Fruit fly (Drosophila melanogaster) whole organism, embryonic: ENCODE data around the gene CG13029.

Experiments used
- Asciz ChIP-seq: fragments of 200-800 bp; sonication (Bioruptor generic); optimal IDR thresholded peaks from 2 replicates; lab custom pipeline; 2017; ENCODE audit warnings: missing biosample characterization, mild to moderate bottlenecking, missing genetic modification characterization, missing genetic modification reagents
- Atf-2 ChIP-seq: fragments of 200-800 bp; sonication (Bioruptor generic); optimal IDR thresholded peaks from 2 replicates; lab custom pipeline; 2016; ENCODE audit warnings: missing biosample characterization, missing genetic modification characterization
- BEAF-32 ChIP-seq: fragments of 200-800 bp; sonication (Bioruptor generic); optimal IDR thresholded peaks from 3 replicates; lab custom pipeline; 2017; ENCODE audit warnings: missing biosample characterization, missing genetic modification characterization, mild to moderate bottlenecking, moderate library complexity, missing genetic modification reagents
- CG10979 ChIP-seq: fragments of 200-800 bp; sonication (Bioruptor generic); optimal IDR thresholded peaks from 2 replicates; lab custom pipeline; 2018; ENCODE audit warnings: missing biosample characterization, mild to moderate bottlenecking, missing genetic modification characterization, moderate library complexity
- CG12071 ChIP-seq: fragments of 200-800 bp; sonication (Bioruptor generic); optimal IDR thresholded peaks from 3 replicates; lab custom pipeline; 2018; ENCODE audit warnings: missing biosample characterization, mild to moderate bottlenecking, missing genetic modification characterization
- CG12236 ChIP-seq: fragments of 200-800 bp; sonication (Bioruptor generic); optimal IDR thresholded peaks from 2 replicates; lab custom pipeline; 2016; ENCODE audit warnings: missing biosample characterization, missing genetic modification characterization
- CG12942 ChIP-seq: fragments of 200-800 bp; sonication (Bioruptor generic); optimal IDR thresholded peaks from 3 replicates; lab custom pipeline; 2016; ENCODE audit warnings: missing biosample characterization, missing genetic modification characterization
- CG14014 ChIP-seq: fragments of 200-800 bp; sonication (Bioruptor generic); IDR thresholded peaks from 2 replicates; pipeline ENCODE4 v1.3.6; 2022; ENCODE audit warnings: missing biosample characterization, missing genetic modification characterization
- CG15696 ChIP-seq: fragments of 200-800 bp; sonication (Bioruptor generic); optimal IDR thresholded peaks from 2 replicates; lab custom pipeline; 2019; ENCODE audit warnings: missing biosample characterization, mild to moderate bottlenecking, missing genetic modification characterization, moderate library complexity
- CG17186 ChIP-seq: fragments of 200-800 bp; sonication (Bioruptor generic); optimal IDR thresholded peaks from 3 replicates; lab custom pipeline; 2017; ENCODE audit warnings: missing biosample characterization, missing genetic modification reagents, missing genetic modification characterization
- CG17568 ChIP-seq: fragments of 200-800 bp; sonication (Bioruptor generic); optimal IDR thresholded peaks from 2 replicates; lab custom pipeline; 2018; ENCODE audit warnings: missing biosample characterization, mild to moderate bottlenecking, missing genetic modification characterization, moderate library complexity
- CG2120 ChIP-seq: fragments of 200-800 bp; sonication (Bioruptor generic); optimal IDR thresholded peaks from 3 replicates; lab custom pipeline; 2016; ENCODE audit warnings: missing biosample characterization, missing genetic modification characterization
- CG2129 ChIP-seq: fragments of 200-800 bp; sonication (Bioruptor generic); IDR thresholded peaks from 2 replicates; pipeline ENCODE4 v1.3.6; 2022; ENCODE audit warnings: missing biosample characterization, missing genetic modification characterization; ENCODE audit not compliant: partially characterized antibody
- CG2875 ChIP-seq: fragments of 200-800 bp; sonication (Bioruptor generic); optimal IDR thresholded peaks from 2 replicates; lab custom pipeline; 2017; ENCODE audit warnings: missing biosample characterization, mild to moderate bottlenecking, missing genetic modification characterization, missing genetic modification reagents
- CG31365 ChIP-seq: fragments of 200-800 bp; sonication (Bioruptor generic); optimal IDR thresholded peaks from 2 replicates; lab custom pipeline; 2018; ENCODE audit warnings: missing biosample characterization, mild to moderate bottlenecking, missing genetic modification characterization
- CG3407 ChIP-seq: fragments of 200-800 bp; sonication (Bioruptor generic); optimal IDR thresholded peaks from 2 replicates; lab custom pipeline; 2018; ENCODE audit warnings: missing biosample characterization, mild to moderate bottlenecking, missing genetic modification characterization
- CG4617 ChIP-seq: fragments of 200-800 bp; sonication (Bioruptor generic); optimal IDR thresholded peaks from 3 replicates; lab custom pipeline; 2016; ENCODE audit warnings: missing biosample characterization, missing genetic modification characterization, borderline replicate concordance
- CG5953 ChIP-seq: fragments of 200-800 bp; sonication (Bioruptor generic); IDR thresholded peaks from 2 replicates; pipeline ENCODE4 v1.3.6; 2022; ENCODE audit warnings: missing biosample characterization, missing genetic modification characterization
- CG6765 ChIP-seq: fragments of 200-800 bp; sonication (Bioruptor generic); optimal IDR thresholded peaks from 3 replicates; lab custom pipeline; 2017; ENCODE audit warnings: missing biosample characterization, mild to moderate bottlenecking, missing genetic modification characterization
- CG7357 ChIP-seq: fragments of 200-800 bp; sonication (Bioruptor generic); IDR thresholded peaks from 3 replicates; pipeline ENCODE4 v1.3.6; 2022; ENCODE audit warnings: missing biosample characterization, missing genetic modification characterization
- CG7987 ChIP-seq: fragments of 200-800 bp; sonication (Bioruptor generic); optimal IDR thresholded peaks from 2 replicates; lab custom pipeline; 2018; ENCODE audit warnings: missing biosample characterization, mild to moderate bottlenecking, missing genetic modification characterization, moderate library complexity
- CG8290 ChIP-seq, 3 experiments: fragments of 200-800 bp; sonication (Bioruptor generic); optimal IDR thresholded peaks; 2 replicates each; lab custom pipeline; 2016 to 2019; ENCODE audit warnings: missing biosample characterization in 3 of 3, missing genetic modification characterization in 3 of 3, mild to moderate bottlenecking in 2 of 3, moderate library complexity in 1 of 3
- CG9609 ChIP-seq: fragments of 200-800 bp; sonication (Bioruptor generic); optimal IDR thresholded peaks from 3 replicates; lab custom pipeline; 2016; ENCODE audit warnings: missing biosample characterization, missing genetic modification characterization
- CTCF ChIP-seq: fragments of 200-800 bp; sonication (Bioruptor generic); optimal IDR thresholded peaks from 2 replicates; lab custom pipeline; 2017; ENCODE audit warnings: missing biosample characterization, mild to moderate bottlenecking, missing genetic modification characterization, moderate library complexity
- Chrac-16 ChIP-seq: fragments of 200-800 bp; sonication (Bioruptor generic); optimal IDR thresholded peaks from 3 replicates; lab custom pipeline; 2016; ENCODE audit warnings: missing biosample characterization, missing genetic modification characterization
- E2f2 ChIP-seq: fragments of 200-800 bp; sonication (Bioruptor generic); IDR thresholded peaks from 2 replicates; pipeline ENCODE4 v1.3.6; 2022; ENCODE audit warnings: missing biosample characterization, missing genetic modification characterization
- Ets97D ChIP-seq: fragments of 200-800 bp; sonication (Bioruptor generic); optimal IDR thresholded peaks from 3 replicates; lab custom pipeline; 2016; ENCODE audit warnings: missing biosample characterization, missing genetic modification characterization
- Gsc ChIP-seq: fragments of 200-800 bp; sonication (Bioruptor generic); IDR thresholded peaks from 2 replicates; pipeline ENCODE4 v1.3.6; 2022; ENCODE audit warnings: missing biosample characterization, missing genetic modification characterization
- Hsf ChIP-seq: fragments of 200-800 bp; sonication (Bioruptor generic); optimal IDR thresholded peaks from 3 replicates; lab custom pipeline; 2016; ENCODE audit warnings: missing biosample characterization, missing genetic modification characterization
- Neu2 ChIP-seq: fragments of 200-800 bp; sonication (Bioruptor generic); optimal IDR thresholded peaks from 3 replicates; lab custom pipeline; 2016; ENCODE audit warnings: missing biosample characterization, missing genetic modification characterization, borderline replicate concordance
- PHDP ChIP-seq: fragments of 200-800 bp; sonication (Bioruptor generic); optimal IDR thresholded peaks from 3 replicates; lab custom pipeline; 2018; ENCODE audit warnings: missing biosample characterization, mild to moderate bottlenecking, missing genetic modification characterization, moderate library complexity
- Rfx ChIP-seq: fragments of 200-800 bp; sonication (Bioruptor generic); IDR thresholded peaks from 2 replicates; pipeline ENCODE4 v1.3.6; 2022; ENCODE audit warnings: missing biosample characterization, missing genetic modification characterization
- Six4 ChIP-seq: fragments of 200-800 bp; sonication (Bioruptor generic); optimal IDR thresholded peaks from 2 replicates; lab custom pipeline; 2016; ENCODE audit warnings: missing biosample characterization, missing genetic modification characterization
- aop ChIP-seq: fragments of 200-800 bp; sonication (Bioruptor generic); IDR thresholded peaks from 2 replicates; pipeline ENCODE4 v1.3.6; 2022; ENCODE audit warnings: missing biosample characterization, missing genetic modification characterization
- caup ChIP-seq: fragments of 200-800 bp; sonication (Bioruptor generic); optimal IDR thresholded peaks from 3 replicates; lab custom pipeline; 2017; ENCODE audit warnings: missing biosample characterization, mild to moderate bottlenecking, missing genetic modification characterization, moderate library complexity; ENCODE audit not compliant: severe bottlenecking
- chinmo ChIP-seq: fragments of 200-800 bp; sonication (Bioruptor generic); IDR thresholded peaks from 4 replicates; pipeline ENCODE4 v1.3.6; 2022; ENCODE audit warnings: missing biosample characterization, missing genetic modification characterization; ENCODE audit not compliant: partially characterized antibody
- dati ChIP-seq: fragments of 200-800 bp; sonication (Bioruptor generic); IDR thresholded peaks from 2 replicates; pipeline ENCODE4 v1.3.6; 2022; ENCODE audit warnings: missing biosample characterization, missing genetic modification characterization
- dysf ChIP-seq: fragments of 200-800 bp; sonication (Bioruptor generic); IDR thresholded peaks from 3 replicates; pipeline ENCODE4 v1.3.6; 2022; ENCODE audit warnings: missing biosample characterization, missing genetic modification characterization
- gfzf ChIP-seq: fragments of 200-800 bp; sonication (Bioruptor generic); optimal IDR thresholded peaks from 2 replicates; lab custom pipeline; 2016; ENCODE audit warnings: missing biosample characterization, mild to moderate bottlenecking, missing genetic modification characterization, moderate library complexity
- gro ChIP-seq: fragments of 200-800 bp; sonication (Bioruptor generic); optimal IDR thresholded peaks from 2 replicates; lab custom pipeline; 2016; ENCODE audit warnings: missing biosample characterization, missing genetic modification characterization
- hth ChIP-seq: fragments of >200 bp; optimal IDR thresholded peaks from 2 replicates; lab custom pipeline; 2017; ENCODE audit warnings: inconsistent platforms
- ind ChIP-seq: fragments of 200-800 bp; sonication (Bioruptor generic); optimal IDR thresholded peaks from 3 replicates; lab custom pipeline; 2016; ENCODE audit warnings: missing biosample characterization, missing genetic modification characterization
- kni ChIP-seq: fragments of 200-800 bp; sonication (Bioruptor generic); optimal IDR thresholded peaks from 3 replicates; lab custom pipeline; 2017; ENCODE audit warnings: mild to moderate bottlenecking, missing biosample characterization, missing genetic modification reagents, missing genetic modification characterization
- mld ChIP-seq: fragments of 200-800 bp; sonication (Bioruptor generic); IDR thresholded peaks from 3 replicates; pipeline ENCODE4 v1.3.6; 2022; ENCODE audit warnings: missing biosample characterization, missing genetic modification characterization; ENCODE audit not compliant: partially characterized antibody
- sd ChIP-seq: fragments of 200-800 bp; sonication (Bioruptor generic); optimal IDR thresholded peaks from 3 replicates; lab custom pipeline; 2018; ENCODE audit warnings: missing biosample characterization, mild to moderate bottlenecking, missing genetic modification characterization, moderate library complexity
- sim ChIP-seq: fragments of 200-800 bp; sonication (Bioruptor generic); IDR thresholded peaks from 2 replicates; pipeline ENCODE4 v1.3.6; 2022; ENCODE audit warnings: missing biosample characterization, missing genetic modification characterization
- sob ChIP-seq: fragments of 200-800 bp; sonication (Bioruptor generic); IDR thresholded peaks from 2 replicates; pipeline ENCODE4 v1.3.6; 2022; ENCODE audit warnings: missing biosample characterization, missing genetic modification characterization
- sqz ChIP-seq: fragments of 200-800 bp; sonication (Bioruptor generic); optimal IDR thresholded peaks from 3 replicates; lab custom pipeline; 2018; ENCODE audit warnings: missing biosample characterization, mild to moderate bottlenecking, missing genetic modification characterization
- tin ChIP-seq: fragments of 200-800 bp; sonication (Bioruptor generic); optimal IDR thresholded peaks from 3 replicates; lab custom pipeline; 2016; ENCODE audit warnings: missing biosample characterization, missing genetic modification characterization
- zen2 ChIP-seq: fragments of 200-800 bp; sonication (Bioruptor generic); IDR thresholded peaks from 3 replicates; pipeline ENCODE4 v1.3.6; 2022; ENCODE audit warnings: missing biosample characterization, missing genetic modification characterization; ENCODE audit not compliant: partially characterized antibody
- zfh1 ChIP-seq: fragments of 200-800 bp; sonication (Bioruptor generic); IDR thresholded peaks from 3 replicates; pipeline ENCODE4 v1.3.6; 2022; ENCODE audit warnings: missing biosample characterization, missing genetic modification characterization

The CG13029 gene

DNA sequence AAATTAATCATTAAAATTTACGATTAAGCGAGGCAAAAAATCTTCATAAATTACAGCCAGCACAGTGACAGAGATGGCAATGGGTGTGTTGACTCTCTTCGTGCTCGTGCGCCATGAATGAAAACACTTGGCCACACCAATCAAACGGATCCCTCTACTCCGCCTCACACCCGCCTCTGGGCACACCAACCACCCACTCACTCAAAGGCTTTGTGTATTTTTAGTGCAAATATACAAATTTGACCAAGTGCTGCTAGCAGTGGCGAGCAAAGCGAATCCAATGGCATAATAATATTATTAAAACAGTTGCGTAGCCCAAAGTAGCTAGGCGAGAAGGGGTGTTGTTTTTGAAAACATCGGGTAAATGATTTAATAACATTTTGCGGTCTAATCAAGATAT, 29.1 kb downstream of the CG13029 start (continued):
- TF ChIP-seq sob, result no peak
- TF ChIP-seq CG12071 (GFP tag; lab: Kevin White, UChicago), result peak; percentile 4
- no peak for TF ChIP-seq CG14014 (GFP tag; lab: Robert Waterston, UW)
- TF ChIP-seq CG2120 (GFP tag; lab: Kevin White, UChicago), result no peak
- no peak for TF ChIP-seq Chrac-16
- no peak for TF ChIP-seq CTCF (GFP tag; lab: Kevin White, UChicago)
- no peak for TF ChIP-seq chinmo
- TF ChIP-seq CG7357 (GFP tag; lab: Robert Waterston, UW), result no peak
- no peak for TF ChIP-seq CG12942 (GFP tag; lab: Kevin White, UChicago)
- no peak for TF ChIP-seq sqz
- TF ChIP-seq Gsc (GFP tag; lab: Robert Waterston, UW), result no peak
- no peak for TF ChIP-seq sim (GFP tag; lab: Robert Waterston, UW)
- no peak for TF ChIP-seq aop (GFP tag; lab: Robert Waterston, UW)
- TF ChIP-seq CG2875 (GFP tag; lab: Kevin White, UChicago), result no peak
- TF ChIP-seq CG10979, result no peak
- no peak for TF ChIP-seq CG2129 (GFP tag; lab: Robert Waterston, UW)
- TF ChIP-seq CG7987 (GFP tag; lab: Kevin White, UChicago), result peak; percentile 5
- TF ChIP-seq CG9609 (GFP tag; lab: Kevin White, UChicago), result no peak
- no peak for TF ChIP-seq ind
- TF ChIP-seq CG6765 (GFP tag; lab: Kevin White, UChicago), result no peak
- TF ChIP-seq zen2 (GFP tag; lab: Robert Waterston, UW), result 0 out of 3 replicates have a peak, but pooled peaks have one; percentile 29
- TF ChIP-seq CG15696, result no peak
- no peak for TF ChIP-seq Neu2
- TF ChIP-seq E2f2 (GFP tag; lab: Robert Waterston, UW), result peak; percentile 7; the same call in 1 of the 2 replicates
- no peak for TF ChIP-seq Six4 (GFP tag; lab: Kevin White, UChicago)
- no peak for TF ChIP-seq hth (lab: Kevin White, UChicago)
- no peak for TF ChIP-seq sd (tag; lab: Kevin White, UChicago)
- TF ChIP-seq CG8290 (GFP tag; optimal IDR thresholded peaks at IDR 0.05; lab: Kevin White, UChicago), result no peak
- TF ChIP-seq CG8290 (tag; optimal IDR thresholded peaks at IDR 0.05; lab: Kevin White, UChicago), result peak in 1 of 2 experiments; percentile 40
- no peak for TF ChIP-seq kni (GFP tag; lab: Kevin White, UChicago)
- TF ChIP-seq Rfx, result peak; percentile 19; the same call in 1 of the 2 replicates
- TF ChIP-seq gro (GFP tag; lab: Kevin White, UChicago), result no peak
- no peak for TF ChIP-seq CG17186 (GFP tag; lab: Kevin White, UChicago)
- peak; percentile 6 for TF ChIP-seq gfzf (GFP tag; lab: Kevin White, UChicago)
- TF ChIP-seq CG5953 (GFP tag; lab: Robert Waterston, UW), result no peak
- 0 out of 3 replicates have a peak, but pooled peaks have one; percentile 11 for TF ChIP-seq dysf (GFP tag; lab: Robert Waterston, UW)
- no peak for TF ChIP-seq mld (GFP tag; lab: Robert Waterston, UW)
- TF ChIP-seq CG4617 (GFP tag; lab: Kevin White, UChicago), result no peak
- TF ChIP-seq tin (GFP tag; lab: Kevin White, UChicago), result no peak
- TF ChIP-seq PHDP (tag; lab: Kevin White, UChicago), result no peak
- TF ChIP-seq caup, result no peak
- no peak for TF ChIP-seq Ets97D (GFP tag; lab: Kevin White, UChicago)
- TF ChIP-seq Hsf (GFP tag; lab: Kevin White, UChicago), result no peak
- no peak for TF ChIP-seq zfh1 (GFP tag; lab: Robert Waterston, UW)
- TF ChIP-seq Asciz, result no peak
- no peak for TF ChIP-seq Atf-2
- no peak for TF ChIP-seq CG12236 (GFP tag; lab: Kevin White, UChicago)
- no peak for TF ChIP-seq BEAF-32 (GFP tag; lab: Kevin White, UChicago)
- TF ChIP-seq CG31365 (tag; lab: Kevin White, UChicago), result no peak
- TF ChIP-seq CG17568 (GFP tag; lab: Kevin White, UChicago), result no peak
- no peak for TF ChIP-seq CG3407 (GFP tag; lab: Kevin White, UChicago)
- 0 out of 2 replicates have a peak, but pooled peaks have one; percentile 8 for TF ChIP-seq dati
